Fruit fly (Drosophila melanogaster) whole organism, prepupa: Measurements from ENCODE around the gene rec.

ENCODE experiments used
- Blimp-1 ChIP-seq: fragments of 200-800 bp; sonication (Bioruptor generic); optimal IDR thresholded peaks from 3 replicates; lab custom pipeline; 2017; ENCODE audit warnings: missing biosample characterization, missing genetic modification characterization, mild to moderate bottlenecking, moderate library complexity, missing genetic modification reagents
- CG10631 ChIP-seq: fragments of 200-800 bp; sonication (Bioruptor generic); optimal IDR thresholded peaks from 2 replicates; lab custom pipeline; 2016; ENCODE audit warnings: missing biosample characterization, missing genetic modification characterization
- CG10669 ChIP-seq: fragments of 200-800 bp; sonication (Bioruptor generic); optimal IDR thresholded peaks from 3 replicates; lab custom pipeline; 2018; ENCODE audit warnings: missing biosample characterization, mild to moderate bottlenecking, missing genetic modification characterization, moderate library complexity
- CG11294 ChIP-seq: fragments of 200-800 bp; sonication (Bioruptor generic); IDR thresholded peaks from 2 replicates; pipeline ENCODE4 v1.3.6; 2022; ENCODE audit warnings: missing biosample characterization, missing genetic modification characterization
- CG11902 ChIP-seq: fragments of 200-800 bp; sonication (Bioruptor generic); optimal IDR thresholded peaks from 3 replicates; lab custom pipeline; 2016; ENCODE audit warnings: missing biosample characterization, missing genetic modification characterization
- CG15336 ChIP-seq: fragments of 200-800 bp; sonication (Bioruptor generic); IDR thresholded peaks from 2 replicates; pipeline ENCODE4 v1.3.6; 2022; ENCODE audit warnings: missing biosample characterization, missing genetic modification characterization
- CG1621 ChIP-seq: fragments of 200-800 bp; sonication (Bioruptor generic); optimal IDR thresholded peaks from 3 replicates; lab custom pipeline; 2018; ENCODE audit warnings: missing biosample characterization, mild to moderate bottlenecking, missing genetic modification characterization
- CG16779 ChIP-seq: fragments of 200-800 bp; sonication (Bioruptor generic); optimal IDR thresholded peaks from 3 replicates; lab custom pipeline; 2017; ENCODE audit warnings: missing biosample characterization, mild to moderate bottlenecking, missing genetic modification characterization
- CG3032 ChIP-seq: fragments of 200-800 bp; optimal IDR thresholded peaks from 2 replicates; lab custom pipeline; 2019; ENCODE audit warnings: missing biosample characterization, mild to moderate bottlenecking, missing genetic modification characterization, moderate library complexity
- CG31627 ChIP-seq: fragments of 200-800 bp; sonication (Bioruptor generic); optimal IDR thresholded peaks from 3 replicates; lab custom pipeline; 2016; ENCODE audit warnings: missing biosample characterization, missing genetic modification characterization
- CG32006 ChIP-seq: fragments of 200-800 bp; sonication (Bioruptor generic); optimal IDR thresholded peaks from 3 replicates; lab custom pipeline; 2017; ENCODE audit warnings: missing biosample characterization, mild to moderate bottlenecking, missing genetic modification characterization
- CG3919 ChIP-seq: fragments of 200-800 bp; sonication (Bioruptor generic); optimal IDR thresholded peaks from 3 replicates; lab custom pipeline; 2016; ENCODE audit warnings: missing biosample characterization, missing genetic modification characterization
- CG4318 ChIP-seq: fragments of 200-800 bp; sonication (Bioruptor generic); optimal IDR thresholded peaks from 3 replicates; lab custom pipeline; 2017; ENCODE audit warnings: missing biosample characterization, mild to moderate bottlenecking, missing genetic modification characterization
- CG6163 ChIP-seq: fragments of 200-800 bp; sonication (Bioruptor generic); IDR thresholded peaks from 3 replicates; pipeline ENCODE4 v1.3.6; 2022; ENCODE audit warnings: missing biosample characterization, missing genetic modification characterization
- CG6276 ChIP-seq: fragments of 200-800 bp; sonication (Bioruptor generic); optimal IDR thresholded peaks from 2 replicates; lab custom pipeline; 2017; ENCODE audit warnings: missing biosample characterization, mild to moderate bottlenecking, missing genetic modification characterization
- CG6808 ChIP-seq: fragments of 200-800 bp; sonication (Bioruptor generic); optimal IDR thresholded peaks from 3 replicates; lab custom pipeline; 2017; ENCODE audit warnings: missing biosample characterization, missing genetic modification characterization, mild to moderate bottlenecking, moderate library complexity, missing genetic modification reagents
- CG6854 ChIP-seq: fragments of 200-800 bp; sonication (Bioruptor generic); optimal IDR thresholded peaks from 2 replicates; lab custom pipeline; 2017; ENCODE audit warnings: missing biosample characterization, mild to moderate bottlenecking, missing genetic modification characterization
- CG7368 ChIP-seq: fragments of 200-800 bp; sonication (Bioruptor generic); optimal IDR thresholded peaks from 3 replicates; lab custom pipeline; 2016; ENCODE audit warnings: missing biosample characterization, missing genetic modification characterization
- CG8632 ChIP-seq: fragments of 200-800 bp; sonication (Bioruptor generic); optimal IDR thresholded peaks from 3 replicates; lab custom pipeline; 2016; ENCODE audit warnings: missing biosample characterization, missing genetic modification characterization
- Eip75B ChIP-seq: fragments of 200-800 bp; sonication (Bioruptor generic); optimal IDR thresholded peaks from 3 replicates; lab custom pipeline; 2016; ENCODE audit warnings: missing biosample characterization, missing genetic modification characterization
- Eip78C ChIP-seq: fragments of 200-800 bp; sonication (Bioruptor generic); peaks from one replicate; lab custom pipeline; 2016; ENCODE audit warnings: missing biosample characterization, missing genetic modification characterization
- Eip93F ChIP-seq: fragments of 200-800 bp; sonication (Bioruptor generic); optimal IDR thresholded peaks from 2 replicates; lab custom pipeline; 2016; ENCODE audit warnings: missing biosample characterization, mild to moderate bottlenecking, missing genetic modification characterization
- Ets96B ChIP-seq: fragments of 200-800 bp; optimal IDR thresholded peaks from 2 replicates; lab custom pipeline; 2019; ENCODE audit warnings: missing biosample characterization, mild to moderate bottlenecking, missing genetic modification characterization, moderate library complexity
- Gug ChIP-seq: fragments of 200-800 bp; sonication (Bioruptor generic); IDR thresholded peaks from 2 replicates; pipeline ENCODE4 v1.3.6; 2022; ENCODE audit warnings: missing biosample characterization, missing genetic modification characterization
- Hr38 ChIP-seq: sonication (Bioruptor generic); optimal IDR thresholded peaks from 2 replicates; lab custom pipeline; 2016; ENCODE audit warnings: missing biosample characterization, missing genetic modification characterization
- Hr39 ChIP-seq: fragments of 200-800 bp; sonication (Bioruptor generic); optimal IDR thresholded peaks from 2 replicates; lab custom pipeline; 2016; ENCODE audit warnings: missing biosample characterization, missing genetic modification characterization
- Hr4 ChIP-seq: fragments of 200-800 bp; sonication (Bioruptor generic); optimal IDR thresholded peaks from 3 replicates; lab custom pipeline; 2016; ENCODE audit warnings: missing biosample characterization, missing genetic modification characterization
- Lpt ChIP-seq: fragments of 200-800 bp; sonication (Bioruptor generic); optimal IDR thresholded peaks from 3 replicates; lab custom pipeline; 2016; ENCODE audit warnings: missing biosample characterization, missing genetic modification characterization
- Met ChIP-seq: fragments of 200-800 bp; sonication (Bioruptor generic); optimal IDR thresholded peaks from 3 replicates; lab custom pipeline; 2016; ENCODE audit warnings: missing biosample characterization, missing genetic modification characterization
- OdsH ChIP-seq: fragments of 200-800 bp; sonication (Bioruptor generic); optimal IDR thresholded peaks from 3 replicates; lab custom pipeline; 2016; ENCODE audit warnings: missing biosample characterization, missing genetic modification characterization
- Smox ChIP-seq: fragments of 200-800 bp; sonication (Bioruptor generic); optimal IDR thresholded peaks from 3 replicates; lab custom pipeline; 2016; ENCODE audit warnings: missing biosample characterization, missing genetic modification characterization
- Sox14 ChIP-seq: fragments of 200-800 bp; sonication (Bioruptor generic); optimal IDR thresholded peaks from 3 replicates; lab custom pipeline; 2016; ENCODE audit warnings: missing biosample characterization, missing genetic modification characterization
- Sox15 ChIP-seq: fragments of 200-800 bp; sonication (Bioruptor generic); optimal IDR thresholded peaks from 3 replicates; lab custom pipeline; 2016; ENCODE audit warnings: missing biosample characterization, missing genetic modification characterization
- achi ChIP-seq: fragments of 200-800 bp; sonication (Bioruptor generic); optimal IDR thresholded peaks from 3 replicates; lab custom pipeline; 2016; ENCODE audit warnings: missing biosample characterization, missing genetic modification characterization
- acj6 ChIP-seq: fragments of 200-800 bp; sonication (Bioruptor generic); optimal IDR thresholded peaks from 3 replicates; lab custom pipeline; 2016; ENCODE audit warnings: missing biosample characterization, missing genetic modification characterization
- dac ChIP-seq: fragments of 200-800 bp; sonication (Bioruptor generic); optimal IDR thresholded peaks from 2 replicates; lab custom pipeline; 2017; ENCODE audit warnings: missing biosample characterization, mild to moderate bottlenecking, missing genetic modification characterization
- eg ChIP-seq: fragments of 200-800 bp; sonication (Bioruptor generic); IDR thresholded peaks from 3 replicates; pipeline ENCODE4 v1.3.6; 2022; ENCODE audit warnings: missing biosample characterization, missing genetic modification characterization
- esn ChIP-seq: fragments of 200-800 bp; sonication (Bioruptor generic); optimal IDR thresholded peaks from 2 replicates; lab custom pipeline; 2016; ENCODE audit warnings: missing biosample characterization, mild to moderate bottlenecking, missing genetic modification characterization, moderate library complexity
- fd85E ChIP-seq: fragments of 200-800 bp; sonication (Bioruptor generic); optimal IDR thresholded peaks from 3 replicates; lab custom pipeline; 2016; ENCODE audit warnings: missing biosample characterization, missing genetic modification characterization
- fkh ChIP-seq: fragments of 200-800 bp; sonication (Bioruptor generic); optimal IDR thresholded peaks from 3 replicates; lab custom pipeline; 2017; ENCODE audit warnings: missing biosample characterization, mild to moderate bottlenecking, missing genetic modification characterization, moderate library complexity
- net ChIP-seq: fragments of 200-800 bp; sonication (Bioruptor generic); optimal IDR thresholded peaks from 3 replicates; lab custom pipeline; 2016; ENCODE audit warnings: missing biosample characterization, missing genetic modification characterization
- salr ChIP-seq, 2 experiments: fragments of 200-800 bp; sonication (Bioruptor generic); optimal IDR thresholded peaks; 3 replicates each; lab custom pipeline; 2016 to 2018; ENCODE audit warnings: missing biosample characterization in 2 of 2, missing genetic modification characterization in 2 of 2, mild to moderate bottlenecking in 1 of 2
- spab ChIP-seq: fragments of 200-800 bp; sonication (Bioruptor generic); optimal IDR thresholded peaks from 2 replicates; lab custom pipeline; 2017; ENCODE audit warnings: missing biosample characterization, mild to moderate bottlenecking, missing genetic modification characterization, missing genetic modification reagents
- ss ChIP-seq, 2 experiments: fragments of 200-800 bp; sonication (Bioruptor generic); optimal IDR thresholded peaks; 2 replicates in 1 of 2; 3 replicates in 1 of 2; lab custom pipeline; 2017 to 2018; ENCODE audit warnings: mild to moderate bottlenecking in 2 of 2, missing biosample characterization in 2 of 2, missing genetic modification characterization in 2 of 2, moderate library complexity in 1 of 2
- svp ChIP-seq: fragments of 200-800 bp; sonication (Bioruptor generic); peaks from one replicate; lab custom pipeline; 2016; ENCODE audit warnings: missing biosample characterization, missing genetic modification characterization
- topi ChIP-seq: fragments of 200-800 bp; sonication (Bioruptor generic); optimal IDR thresholded peaks from 3 replicates; lab custom pipeline; 2016; ENCODE audit warnings: missing biosample characterization, missing genetic modification characterization

Gene rec

DNA sequence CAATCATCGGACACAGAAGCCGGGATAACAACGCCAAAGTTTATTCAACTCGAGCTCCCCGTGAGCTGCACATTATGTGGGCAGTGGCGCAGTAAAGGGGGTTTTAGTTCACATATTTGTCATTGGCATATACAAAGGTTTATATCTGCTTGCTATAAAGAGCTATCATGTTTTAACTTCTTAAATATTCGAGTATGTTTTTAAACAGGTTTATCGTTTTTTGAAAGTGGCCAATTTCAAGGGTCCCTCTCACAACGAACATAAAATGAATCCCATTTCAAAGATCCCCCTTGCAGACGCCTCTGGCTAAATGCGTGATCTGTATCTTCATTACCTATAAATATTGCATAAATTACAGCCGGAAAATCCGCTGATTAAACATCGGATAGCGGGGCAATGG is 4.9 kb downstream of the rec start (continued):
- TF ChIP-seq topi (GFP tag; lab: Kevin White, UChicago) (peak; percentile 68), CG4318 (GFP tag; lab: Kevin White, UChicago) (peak; percentile 41), OdsH (peak; percentile 66), spab (GFP tag; lab: Kevin White, UChicago) (peak; percentile 79), Met (GFP tag; lab: Kevin White, UChicago) (peak; percentile 78), CG6808 (GFP tag; lab: Kevin White, UChicago) (peak; percentile 91), Lpt (GFP tag; lab: Kevin White, UChicago) (peak; percentile 28), CG6854 (no peak), Gug (GFP tag; lab: Robert Waterston, UW) (0 out of 2 replicates have a peak, but pooled peaks have one; percentile 35), CG8632 (GFP tag; lab: Kevin White, UChicago) (peak; percentile 63), Eip75B (GFP tag; lab: Kevin White, UChicago) (peak; percentile 77), CG7368 (peak; percentile 53), net (GFP tag; lab: Kevin White, UChicago) (no peak), acj6 (GFP tag; lab: Kevin White, UChicago) (peak; percentile 75), CG11902 (GFP tag; lab: Kevin White, UChicago) (peak; percentile 51), svp (GFP tag; lab: Kevin White, UChicago) (peak; percentile 86), Sox15 (GFP tag; lab: Kevin White, UChicago) (peak; percentile 54), CG32006 (GFP tag; lab: Kevin White, UChicago) (no peak), Hr38 (GFP tag; lab: Kevin White, UChicago) (no peak), Hr4 (GFP tag; lab: Kevin White, UChicago) (peak; percentile 63), Sox14 (GFP tag; lab: Kevin White, UChicago) (peak; percentile 82), CG11294 (GFP tag; lab: Robert Waterston, UW) (0 out of 2 replicates have a peak, but pooled peaks have one; percentile 22), CG10669 (GFP tag; lab: Kevin White, UChicago) (peak; percentile 82), CG6163 (GFP tag; lab: Robert Waterston, UW) (0 out of 3 replicates have a peak, but pooled peaks have one; percentile 31), salr (GFP tag; optimal IDR thresholded peaks at IDR 0.05; lab: Kevin White, UChicago) (peak in 1 of 2 experiments; percentile 65), Blimp-1 (peak; percentile 24), ss (GFP tag; optimal IDR thresholded peaks at IDR 0.05; lab: Kevin White, UChicago) (peak; percentile 84), CG10631 (GFP tag; lab: Kevin White, UChicago) (peak; percentile 62), CG1621 (tag; lab: Kevin White, UChicago) (peak; percentile 62), fkh (no peak), Ets96B (peak; percentile 80), fd85E (GFP tag; lab: Kevin White, UChicago) (no peak), CG31627 (peak; percentile 81), CG6276 (no peak)
- TF ChIP-seq, all 60 proteins: peak for 49

DNA sequence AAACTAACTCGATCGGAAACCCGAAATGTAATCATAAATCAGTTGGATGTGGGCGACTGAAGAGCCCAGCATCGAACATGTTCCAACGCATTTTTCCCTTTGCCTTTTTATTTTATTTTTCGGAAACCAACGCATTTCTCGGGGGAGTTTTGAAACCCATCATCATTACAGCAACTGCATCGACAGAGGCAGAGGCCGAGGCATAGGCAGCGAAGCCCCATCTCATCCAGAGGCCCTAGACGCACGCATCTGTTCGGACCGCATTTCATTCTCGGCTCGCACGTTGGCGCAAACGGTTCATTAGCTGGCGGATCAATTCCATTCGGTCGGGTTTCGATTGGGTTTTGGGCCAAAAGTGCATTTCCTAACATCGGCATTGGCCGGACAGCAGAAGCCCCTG is 6.9 kb downstream of the rec start, which contains the start of gene CG4576:
Gene CG4576 (plus strand): TSS at position 227 of the 400 bp plus-strand sequence.
- TF ChIP-seq CG15336 (GFP tag; lab: Robert Waterston, UW) (no peak), ss (GFP tag; optimal IDR thresholded peaks at IDR 0.05; lab: Kevin White, UChicago) (peak in 1 of 2 experiments; percentile 18), CG3032 (tag; lab: Kevin White, UChicago) (no peak), Lpt (GFP tag; lab: Kevin White, UChicago) (no peak), CG11902 (GFP tag; lab: Kevin White, UChicago) (no peak), Eip78C (GFP tag; lab: Kevin White, UChicago) (peak; percentile 32), Eip93F (no peak), CG6808 (GFP tag; lab: Kevin White, UChicago) (peak; percentile 37), Gug (GFP tag; lab: Robert Waterston, UW) (no peak)
- TF ChIP-seq, all 60 proteins: peak for 3

DNA sequence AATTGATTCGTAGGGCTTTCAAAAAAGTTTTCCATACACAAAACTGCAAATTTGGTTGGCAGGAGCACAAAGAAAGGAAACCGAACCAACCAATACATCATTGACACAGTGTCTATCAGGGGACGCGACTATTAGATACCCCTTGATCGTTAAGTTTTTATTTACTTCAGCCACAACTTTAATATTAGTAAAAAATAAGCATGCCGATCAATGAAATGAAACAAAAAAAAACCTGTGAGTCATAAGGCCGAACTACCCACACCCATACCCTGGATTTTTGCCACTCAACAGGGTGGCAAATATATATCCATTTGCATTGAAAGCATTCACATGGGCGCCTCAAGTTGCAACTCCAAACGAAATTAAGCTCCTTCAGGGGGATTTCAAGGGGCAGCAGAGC is 16.2 kb downstream of the rec start:
- TF ChIP-seq OdsH (peak; percentile 47), esn (GFP tag; lab: Kevin White, UChicago) (peak; percentile 52), topi (GFP tag; lab: Kevin White, UChicago) (peak; percentile 26), CG11902 (GFP tag; lab: Kevin White, UChicago) (no peak), Lpt (GFP tag; lab: Kevin White, UChicago) (no peak), Hr4 (GFP tag; lab: Kevin White, UChicago) (peak; percentile 57), CG16779 (tag; lab: Kevin White, UChicago) (no peak), net (GFP tag; lab: Kevin White, UChicago) (peak; percentile 26), Hr38 (GFP tag; lab: Kevin White, UChicago) (no peak), CG10669 (GFP tag; lab: Kevin White, UChicago) (no peak), CG1621 (tag; lab: Kevin White, UChicago) (no peak), achi (GFP tag; lab: Kevin White, UChicago) (peak; percentile 43), Smox (peak; percentile 24), CG3919 (GFP tag; lab: Kevin White, UChicago) (no peak), CG6854 (no peak), Gug (GFP tag; lab: Robert Waterston, UW) (peak; percentile 49), CG10631 (GFP tag; lab: Kevin White, UChicago) (peak; percentile 47), Hr39 (peak; percentile 50), CG31627 (peak; percentile 46), acj6 (GFP tag; lab: Kevin White, UChicago) (peak; percentile 30), eg (GFP tag; lab: Robert Waterston, UW) (peak; percentile 54; the same call in 1 of the 3 replicates), dac (no peak)
